2 fruit fly cellular contexts compared by ENCODE assay signal in genomic region chrX:12582661-12582983, dm6.
A peak's percentile ranks its signal among the peaks of the same experiment; 100 is the strongest.
TF ChIP-seq lines count a peak whose summit lies in the region.

No protein-coding gene starts in this region.

- no peak for TF ChIP-seq CTCF in whole organism, embryonic (GFP tag; optimal IDR thresholded peaks at IDR 0.05; lab: Kevin White, UChicago)

TF ChIP-seq in whole organism, embryonic, 481 proteins besides CTCF, POLR2A, EP300 and RAD21:
- TF ChIP-seq onecut (GFP tag; IDR thresholded peaks at IDR 0.05; lab: Robert Waterston, UW): peak; percentile 90
- TF ChIP-seq CG3726 (GFP tag; IDR thresholded peaks at IDR 0.05; lab: Robert Waterston, UW): no peak
- no peak for TF ChIP-seq Sry-β (GFP tag; optimal IDR thresholded peaks at IDR 0.05; lab: Kevin White, UChicago)
- TF ChIP-seq sqz (GFP tag; optimal IDR thresholded peaks at IDR 0.05; lab: Kevin White, UChicago): peak; percentile 96
- TF ChIP-seq CG17385 (GFP tag; optimal IDR thresholded peaks at IDR 0.05; lab: Kevin White, UChicago): peak; percentile 98
- peak; percentile 78 for TF ChIP-seq kni (GFP tag; optimal IDR thresholded peaks at IDR 0.05; lab: Kevin White, UChicago)
- peak; percentile 89 for TF ChIP-seq Hr39 (optimal IDR thresholded peaks at IDR 0.05; lab: Kevin White, UChicago)
- no peak for TF ChIP-seq pzg (GFP tag; optimal IDR thresholded peaks at IDR 0.05; lab: Kevin White, UChicago)

TF ChIP-seq in whole organism, prepupa, 60 proteins besides CTCF, POLR2A, EP300 and RAD21:
- TF ChIP-seq svp (GFP tag; lab: Kevin White, UChicago): no peak
- no peak for TF ChIP-seq CG4318 (GFP tag; optimal IDR thresholded peaks at IDR 0.05; lab: Kevin White, UChicago)
- TF ChIP-seq CG10669 (GFP tag; optimal IDR thresholded peaks at IDR 0.05; lab: Kevin White, UChicago): no peak
- TF ChIP-seq CG15336 (GFP tag; IDR thresholded peaks at IDR 0.05; lab: Robert Waterston, UW): no peak
- TF ChIP-seq Lpt (GFP tag; optimal IDR thresholded peaks at IDR 0.05; lab: Kevin White, UChicago): no peak
- no peak for TF ChIP-seq lz (GFP tag; optimal IDR thresholded peaks at IDR 0.05; lab: Kevin White, UChicago)
- TF ChIP-seq salr (GFP tag; optimal IDR thresholded peaks at IDR 0.05; lab: Kevin White, UChicago): no peak
- TF ChIP-seq CG6276 (GFP tag; optimal IDR thresholded peaks at IDR 0.05; lab: Kevin White, UChicago): peak; percentile 20

Comparison
In these comparisons a context has a peak if more than half of its experiments do, and no peak if none do; other contexts are left out.
1. Of the 7 proteins assayed by ChIP-seq in both whole organism, embryonic and whole organism, prepupa: peak only in whole organism, embryonic: Hr39; only in whole organism, prepupa: none; in both: none; in neither: 6.